Worm (Caenorhabditis elegans) whole organism, L2 larva: Measurements from ENCODE around the gene ify-1.

ENCODE experiments used
- ZK546.5 ChIP-seq: sonication (generic microtip); optimal IDR thresholded peaks from 2 replicates; lab custom pipeline; 2017; ENCODE audit warnings: missing biosample characterization, missing genetic modification characterization
- ama-1 ChIP-seq: fragments of 150-350 bp; optimal IDR thresholded peaks from 2 replicates; lab custom pipeline; 2018; ENCODE audit warnings: inconsistent platforms
- elt-1 ChIP-seq: fragments of 150-350 bp; optimal IDR thresholded peaks from 2 replicates; lab custom pipeline; 2014; ENCODE audit warnings: missing biosample characterization, missing genetic modification characterization
- fos-1 ChIP-seq: fragments of 150-350 bp; optimal IDR thresholded peaks from 2 replicates; lab custom pipeline; 2014; ENCODE audit warnings: missing biosample characterization, missing genetic modification characterization
- lin-11 ChIP-seq: fragments of 150-350 bp; sonication (generic microtip); optimal IDR thresholded peaks from 2 replicates; lab custom pipeline; 2014; ENCODE audit warnings: missing biosample characterization, missing genetic modification characterization, inconsistent platforms, mixed read lengths
- nhr-11 ChIP-seq: fragments of 150-350 bp; optimal IDR thresholded peaks from 2 replicates; lab custom pipeline; 2014; ENCODE audit warnings: missing biosample characterization, missing genetic modification characterization
- nhr-129 ChIP-seq: fragments of 150-350 bp; optimal IDR thresholded peaks from 2 replicates; lab custom pipeline; 2014; ENCODE audit warnings: missing biosample characterization, missing genetic modification characterization
- nhr-6 ChIP-seq: fragments of 150-350 bp; optimal IDR thresholded peaks from 2 replicates; lab custom pipeline; 2014; ENCODE audit warnings: missing biosample characterization, missing genetic modification characterization
- sem-4 ChIP-seq: fragments of 150-350 bp; optimal IDR thresholded peaks from 2 replicates; lab custom pipeline; 2014; ENCODE audit warnings: missing biosample characterization, missing genetic modification reagents, missing genetic modification characterization
- skn-1 ChIP-seq: sonication (generic microtip); optimal IDR thresholded peaks from 2 replicates; lab custom pipeline; 2017; ENCODE audit warnings: missing biosample characterization, missing genetic modification characterization
- snpc-4 ChIP-seq: fragments of 150-350 bp; optimal IDR thresholded peaks from 2 replicates; lab custom pipeline; 2014; ENCODE audit warnings: missing biosample characterization, missing genetic modification characterization
- ztf-11 ChIP-seq: sonication (generic microtip); optimal IDR thresholded peaks from 2 replicates; lab custom pipeline; 2017; ENCODE audit warnings: missing biosample characterization, missing genetic modification characterization

DNA sequence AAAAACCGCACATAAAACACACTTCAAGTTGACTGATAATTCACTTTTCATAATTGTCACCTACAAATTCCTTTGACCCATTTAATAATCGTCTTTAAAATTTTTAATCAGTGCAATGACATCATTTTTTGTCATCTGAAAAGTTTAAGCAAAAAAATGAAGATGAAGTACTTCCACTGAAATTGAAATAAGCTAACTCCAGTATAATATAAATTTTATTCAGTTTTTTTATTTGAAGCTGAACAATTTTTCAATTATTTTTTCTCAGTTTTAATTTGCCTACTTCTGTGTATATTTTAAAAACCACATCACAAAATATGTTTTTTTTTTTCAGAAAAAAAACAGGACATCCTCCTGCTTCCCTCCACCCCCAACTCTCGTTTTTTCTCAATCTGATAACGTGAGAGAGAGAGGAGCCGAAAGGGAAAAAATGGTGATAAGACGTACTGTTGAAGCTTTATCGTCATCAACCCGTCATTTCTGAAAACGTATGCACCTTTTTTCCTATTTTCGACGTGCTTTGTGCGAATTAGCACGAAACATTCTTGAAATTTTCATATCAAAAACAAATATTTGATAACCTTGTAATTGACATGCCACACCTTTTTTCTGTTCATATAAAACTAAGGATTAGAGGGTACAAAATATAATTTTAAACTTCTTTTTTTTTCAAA, 48.9 kb upstream of the ify-1 start, which contains the start of the genes C04G6.11 and mpk-2:
- TF ChIP-seq ama-1 (lab: Kevin White, UChicago) (no peak), sem-4 (tag; lab: Kevin White, UChicago) (no peak), snpc-4 (tag; lab: Kevin White, UChicago) (no peak), fos-1 (peak; percentile 73), ZK546.5 (tag; lab: Kevin White, UChicago) (no peak), elt-1 (tag; lab: Kevin White, UChicago) (no peak), nhr-6 (tag; lab: Kevin White, UChicago) (no peak), nhr-129 (tag; lab: Kevin White, UChicago) (no peak), skn-1 (tag; lab: Kevin White, UChicago) (no peak), ztf-11 (no peak), nhr-11 (no peak), lin-11 (tag; lab: Kevin White, UChicago) (no peak)
